Worm (Caenorhabditis elegans) whole organism, L2 larva: Measurements from ENCODE around the gene W01G7.4.
"Not testable (repeated sequence)": the region's sequence is repeated elsewhere in the genome, so short reads cannot be mapped to it uniquely, and the experiment has no call there.

Experiments used
- C34F6.9 ChIP-seq: fragments of 150-350 bp; optimal IDR thresholded peaks from 2 replicates; lab custom pipeline; 2014; ENCODE audit warnings: missing biosample characterization, missing genetic modification characterization
- F13H6.1 ChIP-seq: sonication (generic microtip); optimal IDR thresholded peaks from 2 replicates; lab custom pipeline; 2016; ENCODE audit warnings: missing genetic modification characterization, missing compliant biosample characterization
- Y55F3AM.14 ChIP-seq: fragments of 200-800 bp; sonication (Bioruptor generic); optimal IDR thresholded peaks from 2 replicates; lab custom pipeline; 2018; ENCODE audit warnings: mild to moderate bottlenecking, missing genetic modification characterization, missing compliant biosample characterization
- ZK546.5 ChIP-seq: sonication (generic microtip); optimal IDR thresholded peaks from 2 replicates; lab custom pipeline; 2017; ENCODE audit warnings: missing biosample characterization, missing genetic modification characterization
- alr-1 ChIP-seq: fragments of 150-350 bp; optimal IDR thresholded peaks from 2 replicates; lab custom pipeline; 2014; ENCODE audit warnings: missing biosample characterization, missing genetic modification characterization
- aly-2 ChIP-seq: fragments of 150-350 bp; optimal IDR thresholded peaks from 2 replicates; lab custom pipeline; 2014; ENCODE audit warnings: missing biosample characterization, missing genetic modification characterization
- blmp-1 ChIP-seq: sonication (generic microtip); optimal IDR thresholded peaks from 2 replicates; lab custom pipeline; 2017; ENCODE audit warnings: missing genetic modification characterization, mild to moderate bottlenecking, missing compliant biosample characterization, antibody characterized with exemption, moderate library complexity; ENCODE audit not compliant: insufficient read depth
- ceh-16 ChIP-seq: fragments of 150-350 bp; optimal IDR thresholded peaks from 2 replicates; lab custom pipeline; 2014; ENCODE audit warnings: missing biosample characterization, missing genetic modification characterization
- ceh-82 ChIP-seq: fragments of 150-350 bp; optimal IDR thresholded peaks from 2 replicates; lab custom pipeline; 2014; ENCODE audit warnings: missing biosample characterization, missing genetic modification characterization
- dmd-4 ChIP-seq: sonication (generic microtip); optimal IDR thresholded peaks from 2 replicates; lab custom pipeline; 2017; ENCODE audit warnings: missing biosample characterization, missing genetic modification characterization
- egl-27 ChIP-seq: sonication (generic microtip); optimal IDR thresholded peaks from 3 replicates; lab custom pipeline; 2017; ENCODE audit warnings: missing biosample characterization, missing genetic modification reagents, missing genetic modification characterization
- elt-1 ChIP-seq: fragments of 150-350 bp; optimal IDR thresholded peaks from 2 replicates; lab custom pipeline; 2014; ENCODE audit warnings: missing biosample characterization, missing genetic modification characterization
- fos-1 ChIP-seq: fragments of 150-350 bp; optimal IDR thresholded peaks from 2 replicates; lab custom pipeline; 2014; ENCODE audit warnings: missing biosample characterization, missing genetic modification characterization
- gmeb-1 ChIP-seq: fragments of 150-350 bp; optimal IDR thresholded peaks from 2 replicates; lab custom pipeline; 2014; ENCODE audit warnings: missing biosample characterization, missing genetic modification characterization
- lin-11 ChIP-seq: fragments of 150-350 bp; sonication (generic microtip); optimal IDR thresholded peaks from 2 replicates; lab custom pipeline; 2014; ENCODE audit warnings: missing biosample characterization, missing genetic modification characterization, inconsistent platforms, mixed read lengths
- lin-13 ChIP-seq: fragments of 150-350 bp; optimal IDR thresholded peaks from 2 replicates; lab custom pipeline; 2014; ENCODE audit warnings: missing biosample characterization, missing genetic modification reagents, missing genetic modification characterization
- lin-39 ChIP-seq: fragments of 150-350 bp; optimal IDR thresholded peaks from 2 replicates; lab custom pipeline; 2014; ENCODE audit warnings: missing biosample characterization, missing genetic modification reagents, missing genetic modification characterization
- lsy-2 ChIP-seq, 2 experiments: fragments of 150-350 bp in 1 of 2; sonication (generic microtip) in 1 of 2; optimal IDR thresholded peaks; 2 replicates each; lab custom pipeline; 2014 to 2017; ENCODE audit warnings: missing biosample characterization in 2 of 2, missing genetic modification characterization in 2 of 2
- mab-5 ChIP-seq: fragments of 150-350 bp; optimal IDR thresholded peaks from 2 replicates; lab custom pipeline; 2014; ENCODE audit warnings: missing biosample characterization, missing genetic modification characterization
- mbf-1 ChIP-seq: sonication (generic microtip); optimal IDR thresholded peaks from 2 replicates; lab custom pipeline; 2017; ENCODE audit warnings: missing biosample characterization, missing genetic modification characterization
- mdl-1 ChIP-seq, 2 experiments: fragments of 150-350 bp in 1 of 2; sonication (generic microtip) in 1 of 2; optimal IDR thresholded peaks; 2 replicates each; lab custom pipeline; 2017; ENCODE audit warnings: missing biosample characterization in 2 of 2, missing genetic modification characterization in 2 of 2
- nhr-10 ChIP-seq: sonication (generic microtip); optimal IDR thresholded peaks from 2 replicates; lab custom pipeline; 2017; ENCODE audit warnings: missing biosample characterization, missing genetic modification characterization
- nhr-129 ChIP-seq: fragments of 150-350 bp; optimal IDR thresholded peaks from 2 replicates; lab custom pipeline; 2014; ENCODE audit warnings: missing biosample characterization, missing genetic modification characterization
- nhr-21 ChIP-seq: fragments of 150-350 bp; optimal IDR thresholded peaks from 2 replicates; lab custom pipeline; 2014; ENCODE audit warnings: missing biosample characterization, missing genetic modification characterization
- nhr-25 ChIP-seq: fragments of 150-350 bp; sonication (generic microtip); optimal IDR thresholded peaks from 3 replicates; lab custom pipeline; 2014; ENCODE audit warnings: missing biosample characterization, missing genetic modification characterization
- nhr-6 ChIP-seq: fragments of 150-350 bp; optimal IDR thresholded peaks from 2 replicates; lab custom pipeline; 2014; ENCODE audit warnings: missing biosample characterization, missing genetic modification characterization
- nhr-77 ChIP-seq: fragments of 150-350 bp; optimal IDR thresholded peaks from 2 replicates; lab custom pipeline; 2014; ENCODE audit warnings: missing biosample characterization, missing genetic modification characterization
- skn-1 ChIP-seq: sonication (generic microtip); optimal IDR thresholded peaks from 2 replicates; lab custom pipeline; 2017; ENCODE audit warnings: missing biosample characterization, missing genetic modification characterization
- sma-9 ChIP-seq, 2 experiments: fragments of 150-350 bp in 1 of 2; sonication (generic microtip) in 1 of 2; optimal IDR thresholded peaks; 2 replicates each; lab custom pipeline; 2014 to 2016; ENCODE audit warnings: missing genetic modification characterization in 2 of 2, mild to moderate bottlenecking in 1 of 2, missing biosample characterization in 1 of 2, missing compliant biosample characterization in 1 of 2, missing genetic modification reagents in 1 of 2, moderate library complexity in 1 of 2
- snpc-4 ChIP-seq: fragments of 150-350 bp; optimal IDR thresholded peaks from 2 replicates; lab custom pipeline; 2014; ENCODE audit warnings: missing biosample characterization, missing genetic modification characterization
- unc-39 ChIP-seq: fragments of 150-350 bp; optimal IDR thresholded peaks from 2 replicates; lab custom pipeline; 2014; ENCODE audit warnings: missing biosample characterization, missing genetic modification characterization
- unc-62 ChIP-seq: fragments of 150-350 bp; optimal IDR thresholded peaks from 2 replicates; lab custom pipeline; 2014; ENCODE audit warnings: missing biosample characterization, missing genetic modification reagents, missing genetic modification characterization
- ztf-4 ChIP-seq: fragments of 150-350 bp; optimal IDR thresholded peaks from 2 replicates; lab custom pipeline; 2014; ENCODE audit warnings: missing biosample characterization, missing genetic modification characterization

W01G7.4 gene

DNA sequence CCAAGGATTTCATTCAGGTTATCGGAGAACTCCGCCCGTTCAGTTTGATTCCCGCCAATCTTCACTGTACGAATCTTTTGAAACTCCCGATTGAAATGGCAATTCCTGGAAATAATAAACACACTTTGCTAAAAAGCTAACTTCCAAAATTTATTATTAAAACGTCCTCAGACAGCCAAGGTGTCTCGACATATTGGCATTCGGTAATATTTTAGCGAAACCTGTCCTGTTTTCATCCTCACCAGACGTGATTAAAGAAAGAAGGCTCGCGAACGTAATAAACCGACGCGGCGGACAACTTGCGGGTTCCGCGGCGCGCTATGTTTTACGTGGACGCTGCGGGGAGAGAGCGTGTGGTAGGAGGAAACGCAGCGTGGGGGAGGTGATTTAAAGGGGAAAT is 42.3 kb upstream of the W01G7.4 start (continued):
- TF ChIP-seq skn-1 (no peak), nhr-10 (peak; percentile 26), egl-27 (peak; percentile 40), alr-1 (tag; lab: Kevin White, UChicago) (no peak), mab-5 (tag; lab: Kevin White, UChicago) (no peak), unc-62 (no peak), lin-39 (no peak), ZK546.5 (tag; lab: Kevin White, UChicago) (no peak), mbf-1 (no peak), C34F6.9 (tag; lab: Kevin White, UChicago) (peak; percentile 44)

- TF ChIP-seq lin-11 (tag; lab: Kevin White, UChicago) = no peak
- no peak for TF ChIP-seq blmp-1 (tag; lab: Kevin White, UChicago)
- no peak for TF ChIP-seq ceh-82 (tag; lab: Kevin White, UChicago)
- TF ChIP-seq sma-9 (GFP tag; optimal IDR thresholded peaks at IDR 0.05; lab: Kevin White, UChicago) = no peak
- no peak for TF ChIP-seq sma-9 (tag; optimal IDR thresholded peaks at IDR 0.05; lab: Kevin White, UChicago)
- no peak for TF ChIP-seq nhr-129 (tag; lab: Kevin White, UChicago)
- no peak for TF ChIP-seq gmeb-1 (tag; lab: Kevin White, UChicago)
- TF ChIP-seq lsy-2 (tag; optimal IDR thresholded peaks at IDR 0.05; lab: Kevin White, UChicago) = no peak
- no peak for TF ChIP-seq lin-39
- TF ChIP-seq aly-2 = no peak
- TF ChIP-seq unc-39 = no peak
- no peak for TF ChIP-seq mbf-1
- no peak for TF ChIP-seq ztf-4 (tag; lab: Kevin White, UChicago)
Observed at ce11 chrII:14018887-14019286, 41.7 kb upstream of the W01G7.4 start.

DNA sequence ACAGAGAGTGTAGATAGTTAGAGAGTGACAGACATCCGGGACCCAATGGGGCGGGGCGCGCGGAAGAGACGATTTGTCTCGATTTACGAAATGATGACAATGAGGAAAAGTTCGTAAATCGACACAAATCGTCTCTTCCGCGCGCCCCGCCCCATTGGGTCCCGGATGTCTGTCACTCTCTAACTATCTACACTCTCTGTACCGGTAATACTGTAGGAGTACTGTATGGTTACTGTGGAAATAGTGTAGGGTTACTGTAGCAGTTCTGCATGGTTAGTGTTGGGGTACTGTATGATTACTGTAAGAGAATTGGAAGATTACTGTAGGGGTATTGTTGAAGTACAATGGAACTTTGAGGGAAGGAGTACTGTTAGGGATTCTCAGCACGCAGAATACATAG is 39.3 kb upstream of the W01G7.4 start, which contains the start of gene F01D5.10:
TSS of gene F01D5.10 (minus strand) at position 101 of the 400 bp plus-strand sequence.
- TF ChIP-seq nhr-25 (tag; lab: Kevin White, UChicago); egl-27; ZK546.5 (tag; lab: Kevin White, UChicago): not testable (repeated sequence)

ce11 chrII:14032705-14033104 is 27.8 kb upstream of the W01G7.4 start:
- TF ChIP-seq skn-1 = no peak
- peak; percentile 21 for TF ChIP-seq F13H6.1
- TF ChIP-seq elt-1 (tag; lab: Kevin White, UChicago) = no peak
- peak; percentile 5 for TF ChIP-seq nhr-129 (tag; lab: Kevin White, UChicago)
- no peak for TF ChIP-seq nhr-77 (tag; lab: Kevin White, UChicago)
- TF ChIP-seq, all 48 proteins: peak for 2

- no peak for TF ChIP-seq nhr-21
- no peak for TF ChIP-seq Y55F3AM.14 (GFP tag; lab: Kevin White, UChicago)
- TF ChIP-seq mdl-1 (tag; optimal IDR thresholded peaks at IDR 0.05; lab: Kevin White, UChicago) = no peak
- TF ChIP-seq mab-5 (tag; lab: Kevin White, UChicago) = no peak
- TF ChIP-seq C34F6.9 (tag; lab: Kevin White, UChicago) = no peak
- no peak for TF ChIP-seq elt-1 (tag; lab: Kevin White, UChicago)
- no peak for TF ChIP-seq F13H6.1
- no peak for TF ChIP-seq ceh-16 (tag; lab: Kevin White, UChicago)
- no peak for TF ChIP-seq skn-1
- TF ChIP-seq nhr-77 (tag; lab: Kevin White, UChicago) = no peak
- TF ChIP-seq aly-2 = no peak
- TF ChIP-seq fos-1 (tag; lab: Kevin White, UChicago) = no peak
- no peak for TF ChIP-seq lin-13
- no peak for TF ChIP-seq snpc-4
- no peak for TF ChIP-seq nhr-6 (tag; lab: Kevin White, UChicago)
- no peak for TF ChIP-seq unc-39
- no peak for TF ChIP-seq ztf-4 (tag; lab: Kevin White, UChicago)
- TF ChIP-seq dmd-4 (tag; lab: Kevin White, UChicago) = no peak
- TF ChIP-seq nhr-25 (tag; lab: Kevin White, UChicago) = no peak
- TF ChIP-seq, all 48 proteins: peak for 0
Observed at ce11 chrII:14034559-14034958, 26.0 kb upstream of the W01G7.4 start.
